Worm (Caenorhabditis elegans) whole organism, late embryonic: ENCODE measurements around the gene rps-24.

ENCODE experiments used
- ceh-18 ChIP-seq: sonication (generic microtip); optimal IDR thresholded peaks from 2 replicates; lab custom pipeline; 2016; ENCODE audit warnings: missing genetic modification characterization, missing compliant biosample characterization
- ceh-19 ChIP-seq: fragments of 200-800 bp; sonication (Bioruptor generic); optimal IDR thresholded peaks from 2 replicates; lab custom pipeline; 2018; ENCODE audit warnings: mild to moderate bottlenecking, missing genetic modification characterization, missing compliant biosample characterization
- ceh-48 ChIP-seq: sonication (generic microtip); optimal IDR thresholded peaks from 2 replicates; lab custom pipeline; 2016; ENCODE audit warnings: missing genetic modification characterization, inconsistent platforms, missing compliant biosample characterization
- hlh-6 ChIP-seq: sonication (generic microtip); optimal IDR thresholded peaks from 2 replicates; lab custom pipeline; 2016; ENCODE audit warnings: missing genotype, missing genetic modification characterization, missing compliant biosample characterization
- nfya-1 ChIP-seq: sonication (generic microtip); optimal IDR thresholded peaks from 2 replicates; lab custom pipeline; 2017; ENCODE audit warnings: missing genetic modification characterization, mild to moderate bottlenecking, missing compliant biosample characterization, antibody characterized with exemption, moderate library complexity
- pqm-1 ChIP-seq: sonication (generic microtip); optimal IDR thresholded peaks from 2 replicates; lab custom pipeline; 2016; ENCODE audit warnings: missing genetic modification characterization, missing compliant biosample characterization
- sox-4 ChIP-seq: sonication (generic microtip); optimal IDR thresholded peaks from 2 replicates; lab custom pipeline; 2017; ENCODE audit warnings: mild to moderate bottlenecking, missing genetic modification characterization, inconsistent platforms, missing compliant biosample characterization

DNA sequence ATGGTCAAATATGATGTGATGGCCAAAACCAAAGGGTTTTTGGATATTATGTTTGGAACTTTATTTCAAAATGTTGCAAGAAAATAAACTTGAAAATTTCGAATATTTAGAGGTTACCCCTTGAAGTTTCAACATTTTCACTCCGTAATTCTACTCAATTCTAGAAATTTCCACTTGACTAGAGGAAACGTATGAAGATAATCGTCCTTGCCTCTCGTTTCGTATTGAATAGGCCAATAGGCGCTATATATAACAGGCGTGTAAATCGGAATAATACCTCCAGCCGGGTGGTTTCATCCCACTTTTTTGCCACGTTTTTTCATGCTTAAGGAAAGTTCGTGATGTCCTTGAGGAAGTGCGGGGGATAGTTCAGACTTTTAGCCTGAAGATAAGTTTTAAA, 42.4 kb upstream of the rps-24 start:
- no peak for TF ChIP-seq ceh-19 (GFP tag; lab: Kevin White, UChicago)
- TF ChIP-seq hlh-6 (tag; lab: Kevin White, UChicago), result no peak
- TF ChIP-seq sox-4 (tag; lab: Kevin White, UChicago), result no peak
- TF ChIP-seq nfya-1 (tag; lab: Kevin White, UChicago), result no peak
- TF ChIP-seq ceh-48 (tag; lab: Kevin White, UChicago), result no peak
- TF ChIP-seq pqm-1 (tag; lab: Kevin White, UChicago), result no peak
- no peak for TF ChIP-seq ceh-18 (tag; lab: Kevin White, UChicago)
